Fruit fly (Drosophila melanogaster): Measurements from ENCODE around the gene CG10375.
A peak's percentile ranks its signal among the peaks of the same experiment; 100 is the strongest.

CG10375 gene

DNA sequence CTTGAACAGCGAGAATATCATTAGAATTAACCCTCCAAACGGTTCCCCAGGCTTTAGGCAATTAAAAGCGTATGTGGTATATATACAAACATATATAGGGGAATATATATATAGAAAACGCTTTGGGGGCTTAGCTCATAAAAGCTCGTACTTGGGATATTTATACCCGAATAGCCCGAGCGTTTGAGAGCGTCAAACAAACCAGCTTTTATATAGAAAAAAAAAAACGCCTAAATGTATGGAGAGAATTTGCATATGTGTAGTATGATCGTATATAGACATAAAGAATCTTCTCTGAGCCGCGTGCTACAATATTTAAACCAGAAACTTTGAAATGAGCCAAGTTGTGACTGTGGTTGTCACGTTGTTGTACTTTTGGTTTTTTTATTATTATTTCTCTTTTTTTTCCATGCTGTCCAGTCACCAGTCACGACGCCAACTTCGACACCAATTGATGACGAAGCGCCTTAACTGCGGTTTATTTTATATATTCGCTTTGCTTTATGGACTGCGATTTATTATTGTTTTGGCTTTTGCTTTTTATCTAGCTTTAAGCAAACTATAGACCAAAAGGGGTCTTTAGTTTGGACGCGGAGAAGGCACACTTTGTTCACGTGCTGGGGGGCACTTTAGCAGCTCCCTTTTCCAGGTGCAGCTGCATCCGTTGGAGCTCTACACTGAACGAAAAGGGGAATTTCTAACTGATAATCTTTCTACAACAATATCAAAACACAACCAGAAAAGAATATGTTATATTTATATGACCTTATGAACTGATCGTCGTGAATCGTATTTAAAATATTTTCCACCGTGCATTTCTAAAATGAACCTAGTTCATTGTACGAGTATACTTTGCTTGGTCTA is 19.5 kb downstream of the CG10375 start (continued):
- TF ChIP-seq Eip78C (GFP tag): peak; percentile 96
- peak; percentile 50 for TF ChIP-seq CG32006 (GFP tag; optimal IDR thresholded peaks at IDR 0.05)
- TF ChIP-seq Met (GFP tag; optimal IDR thresholded peaks at IDR 0.05): peak; percentile 23
- TF ChIP-seq pdm3 (GFP tag; optimal IDR thresholded peaks at IDR 0.05): peak; percentile 12
- peak; percentile 71 for TF ChIP-seq Gug (GFP tag; IDR thresholded peaks at IDR 0.05)

DNA sequence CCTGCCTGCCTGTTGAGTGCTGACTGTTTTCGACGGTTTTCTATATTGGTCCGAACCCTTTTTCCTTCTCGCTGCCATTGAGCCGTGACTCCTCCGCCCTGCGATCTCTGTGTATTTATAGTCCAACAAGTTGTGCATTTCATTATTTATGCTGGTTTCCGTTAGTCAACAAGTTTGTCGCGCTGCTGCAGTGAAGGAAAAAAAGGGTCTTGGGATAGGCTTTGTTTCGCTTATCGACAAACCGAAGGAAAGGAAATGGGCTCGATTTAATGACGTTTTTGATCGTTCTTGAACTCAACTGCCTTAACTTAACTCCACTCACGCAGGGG is 20.1 kb downstream of the CG10375 start:
- TF ChIP-seq CG9139 (GFP tag; optimal IDR thresholded peaks at IDR 0.05): peak; percentile 7
- no peak for TF ChIP-seq Blimp-1 (GFP tag; optimal IDR thresholded peaks at IDR 0.05)
- no peak for TF ChIP-seq vri (GFP tag; optimal IDR thresholded peaks at IDR 0.05)
- no peak for TF ChIP-seq CG8632 (GFP tag; optimal IDR thresholded peaks at IDR 0.05)
- TF ChIP-seq dsx (GFP tag; optimal IDR thresholded peaks at IDR 0.05; ENCODE audit: poor library complexity, severe bottlenecking): peak; percentile 29
- no peak for TF ChIP-seq dac (GFP tag; optimal IDR thresholded peaks at IDR 0.05)
- no peak for TF ChIP-seq CG7368 (GFP tag; optimal IDR thresholded peaks at IDR 0.05)
- no peak for TF ChIP-seq CG31627 (GFP tag; optimal IDR thresholded peaks at IDR 0.05)
- no peak for TF ChIP-seq Gug (GFP tag; IDR thresholded peaks at IDR 0.05)
- TF ChIP-seq CG11902 (GFP tag; optimal IDR thresholded peaks at IDR 0.05): no peak

DNA sequence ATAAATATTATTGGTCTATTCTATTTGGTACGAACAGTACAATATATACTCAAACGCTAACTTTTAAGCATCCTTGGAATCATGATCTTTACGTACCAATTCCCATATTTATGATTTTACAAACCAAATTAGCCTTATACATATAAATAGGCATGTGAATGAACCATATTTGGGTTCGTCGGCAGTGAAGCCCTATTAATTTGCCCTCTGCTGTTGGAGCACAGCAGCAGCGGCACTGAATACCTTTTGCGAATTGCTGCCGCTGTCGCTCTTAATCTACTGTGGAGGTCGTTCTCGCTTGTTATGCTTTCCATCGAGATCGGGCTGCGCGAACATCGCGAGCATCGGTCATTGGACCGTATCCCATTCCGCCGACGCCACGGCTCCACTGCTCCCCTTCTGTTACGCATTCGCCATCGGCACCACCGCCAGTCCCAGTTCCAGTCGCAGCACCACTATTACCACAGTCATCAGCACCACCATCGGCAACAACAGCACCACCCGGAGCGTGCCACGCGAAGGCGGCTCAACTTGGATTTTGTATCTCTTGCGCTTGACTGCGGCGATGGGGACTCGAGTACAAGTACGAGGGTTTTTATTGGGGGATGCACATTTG is 21.0 kb downstream of the CG10375 start:
- TF ChIP-seq Eip75B (GFP tag; optimal IDR thresholded peaks at IDR 0.05) (peak; percentile 78), CG34406 (GFP tag; optimal IDR thresholded peaks at IDR 0.05) (peak; percentile 63), Ets96B (tag; optimal IDR thresholded peaks at IDR 0.05) (peak; percentile 79), Hr38 (GFP tag; optimal IDR thresholded peaks at IDR 0.05) (no peak), lz (GFP tag; optimal IDR thresholded peaks at IDR 0.05) (peak; percentile 51), CG3032 (tag; optimal IDR thresholded peaks at IDR 0.05) (peak; percentile 80), Sox102F (GFP tag; optimal IDR thresholded peaks at IDR 0.05) (peak; percentile 53), CG11294 (GFP tag; IDR thresholded peaks at IDR 0.05) (peak; percentile 44; the same call in 1 of the 2 replicates), CG11902 (GFP tag; optimal IDR thresholded peaks at IDR 0.05) (peak; percentile 23), Smox (GFP tag; optimal IDR thresholded peaks at IDR 0.05) (peak; percentile 56), Gug (GFP tag; IDR thresholded peaks at IDR 0.05) (peak; percentile 68), CG8632 (GFP tag; optimal IDR thresholded peaks at IDR 0.05) (peak; percentile 65), ss (GFP tag; optimal IDR thresholded peaks at IDR 0.05) (peak; percentile 65 to 81), svp (GFP tag) (peak; percentile 94), Blimp-1 (GFP tag; optimal IDR thresholded peaks at IDR 0.05) (no peak), Lpt (GFP tag; optimal IDR thresholded peaks at IDR 0.05) (peak; percentile 39), spab (GFP tag; optimal IDR thresholded peaks at IDR 0.05) (peak; percentile 77), achi (GFP tag; optimal IDR thresholded peaks at IDR 0.05) (peak; percentile 56), CG15336 (GFP tag; IDR thresholded peaks at IDR 0.05) (peak; percentile 71; the same call in 1 of the 2 replicates), vri (GFP tag; optimal IDR thresholded peaks at IDR 0.05) (no peak), Hr4 (GFP tag; optimal IDR thresholded peaks at IDR 0.05) (peak; percentile 72), CG6792 (GFP tag; optimal IDR thresholded peaks at IDR 0.05) (peak; percentile 63), CG6854 (GFP tag; optimal IDR thresholded peaks at IDR 0.05) (peak; percentile 58), CG1621 (tag; optimal IDR thresholded peaks at IDR 0.05) (peak; percentile 70), CG8319 (GFP tag; optimal IDR thresholded peaks at IDR 0.05) (no peak), Hr39 (GFP tag; optimal IDR thresholded peaks at IDR 0.05) (peak; percentile 60), fkh (GFP tag; optimal IDR thresholded peaks at IDR 0.05) (no peak), Eip93F (GFP tag; optimal IDR thresholded peaks at IDR 0.05) (no peak), CG16779 (tag; optimal IDR thresholded peaks at IDR 0.05) (peak; percentile 24), CG4318 (GFP tag; optimal IDR thresholded peaks at IDR 0.05) (peak; percentile 70), Met (GFP tag; optimal IDR thresholded peaks at IDR 0.05) (peak; percentile 71), CG9139 (GFP tag; optimal IDR thresholded peaks at IDR 0.05) (peak; percentile 40), dsx (GFP tag; optimal IDR thresholded peaks at IDR 0.05; ENCODE audit: poor library complexity, severe bottlenecking) (peak; percentile 59), fd85E (GFP tag; optimal IDR thresholded peaks at IDR 0.05) (no peak), CG32006 (GFP tag; optimal IDR thresholded peaks at IDR 0.05) (peak; percentile 88), CG6808 (GFP tag; optimal IDR thresholded peaks at IDR 0.05) (peak; percentile 71), salr (GFP tag; optimal IDR thresholded peaks at IDR 0.05) (peak; percentile 48 to 73), esn (GFP tag; optimal IDR thresholded peaks at IDR 0.05) (peak; percentile 73), topi (GFP tag; optimal IDR thresholded peaks at IDR 0.05) (peak; percentile 66)
